Worm (Caenorhabditis elegans) whole organism, L1 larva: ENCODE measurements around the gene mdt-26.

Source experiments
- C04F5.9 ChIP-seq: sonication (generic microtip); optimal IDR thresholded peaks from 2 replicates; lab custom pipeline; 2016; ENCODE audit warnings: missing genetic modification characterization, missing compliant biosample characterization
- C16A3.4 ChIP-seq: fragments of 150-350 bp; optimal IDR thresholded peaks from 2 replicates; lab custom pipeline; 2014; ENCODE audit warnings: missing biosample characterization, missing genetic modification characterization
- F16B12.6 ChIP-seq: fragments of 150-350 bp; optimal IDR thresholded peaks from 2 replicates; lab custom pipeline; 2014; ENCODE audit warnings: missing biosample characterization, missing genetic modification characterization
- Y116A8C.19 ChIP-seq: sonication (generic microtip); optimal IDR thresholded peaks from 2 replicates; lab custom pipeline; 2016; ENCODE audit warnings: missing compliant biosample characterization, missing genetic modification characterization, borderline replicate concordance
- aha-1 ChIP-seq: fragments of 150-350 bp; optimal IDR thresholded peaks from 2 replicates; lab custom pipeline; 2014; ENCODE audit warnings: missing biosample characterization, missing genetic modification characterization
- alr-1 ChIP-seq: fragments of 200-800 bp; sonication (Bioruptor generic); optimal IDR thresholded peaks from 2 replicates; lab custom pipeline; 2018; ENCODE audit warnings: borderline replicate concordance, mild to moderate bottlenecking, missing genetic modification characterization, missing compliant biosample characterization
- ama-1 ChIP-seq: fragments of 150-350 bp; optimal IDR thresholded peaks from 2 replicates; lab custom pipeline; 2014
- ceh-63 ChIP-seq: fragments of 200-800 bp; sonication (Bioruptor generic); optimal IDR thresholded peaks from 2 replicates; lab custom pipeline; 2018; ENCODE audit warnings: mild to moderate bottlenecking, missing genetic modification characterization, missing compliant biosample characterization
- ceh-8 ChIP-seq: fragments of 200-800 bp; sonication (Bioruptor generic); optimal IDR thresholded peaks from 2 replicates; lab custom pipeline; 2018; ENCODE audit warnings: mild to moderate bottlenecking, missing genetic modification characterization, moderate library complexity, missing compliant biosample characterization
- ceh-90 ChIP-seq: sonication (generic microtip); optimal IDR thresholded peaks from 2 replicates; lab custom pipeline; 2016; ENCODE audit warnings: missing genetic modification characterization, missing compliant biosample characterization
- ces-1 ChIP-seq: fragments of 150-350 bp; optimal IDR thresholded peaks from 2 replicates; lab custom pipeline; 2014; ENCODE audit warnings: missing biosample characterization, missing genetic modification reagents, missing genetic modification characterization
- dsc-1 ChIP-seq: sonication (generic microtip); optimal IDR thresholded peaks from 2 replicates; lab custom pipeline; 2016; ENCODE audit warnings: mild to moderate bottlenecking, missing genetic modification characterization, missing compliant biosample characterization
- efl-3 ChIP-seq: fragments of 200-800 bp; sonication (Bioruptor generic); optimal IDR thresholded peaks from 2 replicates; lab custom pipeline; 2018; ENCODE audit warnings: mild to moderate bottlenecking, missing genetic modification characterization, missing compliant biosample characterization
- egl-13 ChIP-seq: sonication (generic microtip); optimal IDR thresholded peaks from 2 replicates; lab custom pipeline; 2016; ENCODE audit warnings: missing genotype, missing genetic modification reagents, missing genetic modification characterization, missing compliant biosample characterization
- fkh-10 ChIP-seq: sonication (generic microtip); optimal IDR thresholded peaks from 2 replicates; lab custom pipeline; 2017; ENCODE audit warnings: missing biosample characterization, missing genetic modification reagents, missing genetic modification characterization
- fkh-4 ChIP-seq: sonication (generic microtip); optimal IDR thresholded peaks from 2 replicates; lab custom pipeline; 2016; ENCODE audit warnings: missing compliant biosample characterization, missing genetic modification characterization, borderline replicate concordance
- fkh-8 ChIP-seq: sonication (generic microtip); optimal IDR thresholded peaks from 2 replicates; lab custom pipeline; 2016; ENCODE audit warnings: mild to moderate bottlenecking, missing genetic modification characterization, missing compliant biosample characterization
- fos-1 ChIP-seq: fragments of 150-350 bp; optimal IDR thresholded peaks from 2 replicates; lab custom pipeline; 2014; ENCODE audit warnings: missing biosample characterization, missing genetic modification characterization
- grh-1 ChIP-seq: fragments of 200-800 bp; sonication (Bioruptor generic); IDR thresholded peaks from 2 replicates; pipeline ENCODE4 v1.3.6; 2022; ENCODE audit warnings: missing genetic modification reagents, missing genetic modification characterization, missing compliant biosample characterization
- hlh-17 ChIP-seq: fragments of 200-800 bp; sonication (Bioruptor generic); optimal IDR thresholded peaks from 2 replicates; lab custom pipeline; 2018; ENCODE audit warnings: missing genetic modification characterization, mild to moderate bottlenecking, missing compliant biosample characterization, moderate library complexity, borderline replicate concordance
- hlh-4 ChIP-seq: sonication (generic microtip); optimal IDR thresholded peaks from 2 replicates; lab custom pipeline; 2016; ENCODE audit warnings: mild to moderate bottlenecking, missing genetic modification characterization, missing compliant biosample characterization
- hpl-2 ChIP-seq: fragments of 150-350 bp; optimal IDR thresholded peaks from 2 replicates; lab custom pipeline; 2014; ENCODE audit warnings: missing biosample characterization, missing genetic modification reagents, missing genetic modification characterization
- irx-1 ChIP-seq: sonication (generic microtip); optimal IDR thresholded peaks from 2 replicates; lab custom pipeline; 2016; ENCODE audit warnings: missing genetic modification characterization, missing compliant biosample characterization
- isw-1 ChIP-seq: fragments of 200-800 bp; sonication (Bioruptor generic); IDR thresholded peaks from 2 replicates; pipeline ENCODE4 v1.3.6; 2022; ENCODE audit warnings: missing genetic modification characterization, missing compliant biosample characterization
- jun-1 ChIP-seq: fragments of 150-350 bp; optimal IDR thresholded peaks from 2 replicates; lab custom pipeline; 2014; ENCODE audit warnings: missing biosample characterization, missing genetic modification reagents, missing genetic modification characterization
- lin-15B ChIP-seq: fragments of 150-350 bp; sonication (generic microtip); optimal IDR thresholded peaks from 3 replicates; lab custom pipeline; 2014; ENCODE audit warnings: missing biosample characterization, missing genetic modification characterization
- lin-35 ChIP-seq, 2 experiments: fragments of 150-350 bp; optimal IDR thresholded peaks; 2 replicates each; lab custom pipeline; 2014; ENCODE audit warnings: missing biosample characterization in 2 of 2, missing genetic modification characterization in 2 of 2, missing genetic modification reagents in 2 of 2
- lir-3 ChIP-seq: sonication (generic microtip); optimal IDR thresholded peaks from 2 replicates; lab custom pipeline; 2016; ENCODE audit warnings: mild to moderate bottlenecking, missing genetic modification characterization, moderate library complexity, missing compliant biosample characterization; ENCODE audit not compliant: poor library complexity
- lsy-2 ChIP-seq, 2 experiments: fragments of 150-350 bp; optimal IDR thresholded peaks; 2 replicates each; lab custom pipeline; 2014; ENCODE audit warnings: missing biosample characterization in 2 of 2, missing genetic modification characterization in 2 of 2
- mab-9 ChIP-seq: fragments of 200-800 bp; sonication (Bioruptor generic); IDR thresholded peaks from 2 replicates; pipeline ENCODE4 v1.3.6; 2022; ENCODE audit warnings: missing genetic modification reagents, missing genetic modification characterization, missing compliant biosample characterization
- mef-2 ChIP-seq: fragments of 150-350 bp; optimal IDR thresholded peaks from 2 replicates; lab custom pipeline; 2014; ENCODE audit warnings: missing biosample characterization, missing genetic modification characterization
- nhr-11 ChIP-seq: fragments of 150-350 bp; optimal IDR thresholded peaks from 2 replicates; lab custom pipeline; 2014; ENCODE audit warnings: missing biosample characterization, missing genetic modification characterization
- nhr-20 ChIP-seq: sonication (generic microtip); optimal IDR thresholded peaks from 2 replicates; lab custom pipeline; 2016; ENCODE audit warnings: mild to moderate bottlenecking, missing genetic modification characterization, missing compliant biosample characterization
- nhr-237 ChIP-seq: fragments of 150-350 bp; optimal IDR thresholded peaks from 2 replicates; lab custom pipeline; 2014; ENCODE audit warnings: missing biosample characterization, missing genetic modification characterization
- nhr-28 ChIP-seq: fragments of 150-350 bp; optimal IDR thresholded peaks from 2 replicates; lab custom pipeline; 2014; ENCODE audit warnings: missing biosample characterization, missing genetic modification characterization
- nhr-47 ChIP-seq: sonication (generic microtip); optimal IDR thresholded peaks from 2 replicates; lab custom pipeline; 2016; ENCODE audit warnings: mild to moderate bottlenecking, missing genetic modification characterization, moderate library complexity, missing compliant biosample characterization
- nhr-71 ChIP-seq: sonication (generic microtip); optimal IDR thresholded peaks from 2 replicates; lab custom pipeline; 2016; ENCODE audit warnings: mild to moderate bottlenecking, missing genetic modification characterization, moderate library complexity, missing compliant biosample characterization
- nhr-77 ChIP-seq: fragments of 150-350 bp; optimal IDR thresholded peaks from 2 replicates; lab custom pipeline; 2014; ENCODE audit warnings: missing biosample characterization, missing genetic modification characterization
- nhr-85 ChIP-seq: sonication (generic microtip); peaks from one replicate; lab custom pipeline; 2016; ENCODE audit warnings: missing genetic modification characterization, inconsistent platforms, missing compliant biosample characterization
- nhr-90 ChIP-seq: sonication (generic microtip); optimal IDR thresholded peaks from 2 replicates; lab custom pipeline; 2016; ENCODE audit warnings: mild to moderate bottlenecking, missing genetic modification characterization, missing compliant biosample characterization; ENCODE audit not compliant: poor library complexity
- pag-3 ChIP-seq: sonication (generic microtip); optimal IDR thresholded peaks from 2 replicates; lab custom pipeline; 2017; ENCODE audit warnings: missing genetic modification characterization, mild to moderate bottlenecking, missing compliant biosample characterization, antibody characterized with exemption, borderline replicate concordance; ENCODE audit not compliant: insufficient read depth
- rnt-1 ChIP-seq: sonication (generic microtip); optimal IDR thresholded peaks from 2 replicates; lab custom pipeline; 2016; ENCODE audit warnings: mild to moderate bottlenecking, missing genetic modification characterization, moderate library complexity, missing compliant biosample characterization
- skn-1 ChIP-seq: fragments of 150-350 bp; optimal IDR thresholded peaks from 2 replicates; lab custom pipeline; 2014; ENCODE audit warnings: missing biosample characterization, missing genetic modification characterization
- snpc-4 ChIP-seq: fragments of 150-350 bp; optimal IDR thresholded peaks from 2 replicates; lab custom pipeline; 2014; ENCODE audit warnings: missing biosample characterization, missing genetic modification characterization
- sptf-1 ChIP-seq: fragments of 150-350 bp; optimal IDR thresholded peaks from 2 replicates; lab custom pipeline; 2014; ENCODE audit warnings: missing biosample characterization, missing genetic modification characterization
- sup-37 ChIP-seq: fragments of 200-800 bp; sonication (Bioruptor generic); optimal IDR thresholded peaks from 2 replicates; lab custom pipeline; 2018; ENCODE audit warnings: mild to moderate bottlenecking, missing genetic modification characterization, missing compliant biosample characterization
- tbx-2 ChIP-seq: sonication (generic microtip); optimal IDR thresholded peaks from 2 replicates; lab custom pipeline; 2016; ENCODE audit warnings: missing genetic modification characterization, missing compliant biosample characterization
- unc-130 ChIP-seq: fragments of 150-350 bp; optimal IDR thresholded peaks from 2 replicates; lab custom pipeline; 2017; ENCODE audit warnings: missing biosample characterization, missing genetic modification characterization, inconsistent platforms
- unc-98 ChIP-seq: fragments of 200-800 bp; sonication (Bioruptor generic); IDR thresholded peaks from 2 replicates; pipeline ENCODE4 v1.3.6; 2022; ENCODE audit warnings: missing genetic modification characterization, missing compliant biosample characterization
- xbp-1 ChIP-seq: sonication (generic microtip); optimal IDR thresholded peaks from 2 replicates; lab custom pipeline; 2016; ENCODE audit warnings: missing genetic modification characterization, missing compliant biosample characterization
- zip-4 ChIP-seq: fragments of 200-800 bp; sonication (Bioruptor generic); optimal IDR thresholded peaks from 2 replicates; lab custom pipeline; 2018; ENCODE audit warnings: mild to moderate bottlenecking, missing genetic modification characterization, moderate library complexity, missing compliant biosample characterization
- ztf-11 ChIP-seq, 2 experiments: sonication (generic microtip); optimal IDR thresholded peaks; 2 replicates each; lab custom pipeline; 2016 to 2017; ENCODE audit warnings: missing genetic modification characterization in 2 of 2, missing biosample characterization in 1 of 2, missing compliant biosample characterization in 1 of 2
- ztf-4 ChIP-seq: fragments of 150-350 bp; optimal IDR thresholded peaks from 2 replicates; lab custom pipeline; 2014; ENCODE audit warnings: missing biosample characterization, missing genetic modification characterization

mdt-26 gene

ce11 chrII:5701485-5701884, 40.5 kb downstream of the mdt-26 start (continued):
- TF ChIP-seq C04F5.9 (tag; lab: Kevin White, UChicago) (peak; percentile 25), hpl-2 (GFP tag; lab: Kevin White, UChicago) (no peak), rnt-1 (peak; percentile 93), C16A3.4 (tag; lab: Kevin White, UChicago) (peak; percentile 21), skn-1 (tag; lab: Kevin White, UChicago) (peak; percentile 34), nhr-71 (peak; percentile 89), dsc-1 (tag; lab: Kevin White, UChicago) (peak; percentile 71), unc-98 (GFP tag; lab: Robert Waterston, UW) (no peak), sup-37 (GFP tag; lab: Kevin White, UChicago) (peak; percentile 54), snpc-4 (tag; lab: Kevin White, UChicago) (peak; percentile 99), nhr-11 (tag; lab: Kevin White, UChicago) (no peak), alr-1 (tag; lab: Kevin White, UChicago) (no peak), mab-9 (GFP tag; lab: Robert Waterston, UW) (peak; percentile 35; the same call in 1 of the 2 replicates), grh-1 (GFP tag; lab: Robert Waterston, UW) (peak; percentile 67), nhr-237 (tag; lab: Kevin White, UChicago) (no peak), F16B12.6 (peak; percentile 12), sptf-1 (no peak), hlh-17 (GFP tag; lab: Kevin White, UChicago) (no peak), unc-130 (peak; percentile 43), fkh-4 (tag; lab: Kevin White, UChicago) (no peak), fkh-8 (tag; lab: Kevin White, UChicago) (no peak), lin-35 (GFP tag; optimal IDR thresholded peaks at IDR 0.05; lab: Kevin White, UChicago) (peak; percentile 45 to 72), efl-3 (GFP tag; lab: Kevin White, UChicago) (no peak), mef-2 (tag; lab: Kevin White, UChicago) (no peak), lin-15B (tag; lab: Kevin White, UChicago) (peak; percentile 36), nhr-77 (tag; lab: Kevin White, UChicago) (peak; percentile 60), ceh-63 (GFP tag; lab: Kevin White, UChicago) (no peak), ceh-90 (tag; lab: Kevin White, UChicago) (no peak), ztf-4 (tag; lab: Kevin White, UChicago) (peak; percentile 12), nhr-20 (tag; lab: Kevin White, UChicago) (peak; percentile 78), ces-1 (GFP tag; lab: Kevin White, UChicago) (no peak), isw-1 (GFP tag; lab: Robert Waterston, UW) (peak; percentile 20), fkh-10 (GFP tag; lab: Kevin White, UChicago) (no peak), xbp-1 (peak; percentile 67), tbx-2 (tag; lab: Kevin White, UChicago) (peak; percentile 75), nhr-85 (peak; percentile 91), zip-4 (GFP tag; lab: Kevin White, UChicago) (peak; percentile 58), lsy-2 (tag; optimal IDR thresholded peaks at IDR 0.05; lab: Kevin White, UChicago) (peak; percentile 55 to 77), ama-1 (peak; percentile 84), nhr-90 (peak; percentile 87), nhr-28 (tag; lab: Kevin White, UChicago) (no peak), egl-13 (tag; lab: Kevin White, UChicago) (no peak), aha-1 (no peak), Y116A8C.19 (tag; lab: Kevin White, UChicago) (no peak), irx-1 (tag; lab: Kevin White, UChicago) (peak; percentile 58), hlh-4 (tag; lab: Kevin White, UChicago) (no peak), pag-3 (tag; lab: Kevin White, UChicago) (no peak), fos-1 (tag; lab: Kevin White, UChicago) (peak; percentile 70), jun-1 (tag; lab: Kevin White, UChicago) (peak; percentile 9), ztf-11 (tag; optimal IDR thresholded peaks at IDR 0.05; lab: Kevin White, UChicago) (no peak), ceh-8 (no peak), lir-3 (peak; percentile 36), nhr-47 (tag; lab: Kevin White, UChicago) (peak; percentile 89)
